Fruit fly (Drosophila melanogaster) whole organism, adult: ENCODE data around the gene CG5381.

ENCODE experiments used
- CG14711 ChIP-seq: fragments of 200-800 bp; sonication (Bioruptor generic); optimal IDR thresholded peaks from 2 replicates; lab custom pipeline; 2018; ENCODE audit warnings: missing biosample characterization, mild to moderate bottlenecking, missing genetic modification characterization, moderate library complexity
- CG33017 ChIP-seq: fragments of 200-800 bp; sonication (Bioruptor generic); optimal IDR thresholded peaks from 2 replicates; lab custom pipeline; 2018; ENCODE audit warnings: missing biosample characterization, mild to moderate bottlenecking, missing genetic modification characterization, moderate library complexity
- Crg-1 ChIP-seq: fragments of 200-800 bp; sonication (Bioruptor generic); optimal IDR thresholded peaks from 2 replicates; lab custom pipeline; 2016; ENCODE audit warnings: missing biosample characterization, missing genetic modification characterization
- kay ChIP-seq: fragments of 200-800 bp; sonication (Bioruptor generic); peaks from one replicate; lab custom pipeline; 2016; ENCODE audit warnings: missing biosample characterization, missing genetic modification characterization, borderline replicate concordance
- pad ChIP-seq: fragments of 200-800 bp; sonication (Bioruptor generic); optimal IDR thresholded peaks from 3 replicates; lab custom pipeline; 2017; ENCODE audit warnings: missing biosample characterization, missing genetic modification characterization, mild to moderate bottlenecking, moderate library complexity, missing genetic modification reagents

DNA sequence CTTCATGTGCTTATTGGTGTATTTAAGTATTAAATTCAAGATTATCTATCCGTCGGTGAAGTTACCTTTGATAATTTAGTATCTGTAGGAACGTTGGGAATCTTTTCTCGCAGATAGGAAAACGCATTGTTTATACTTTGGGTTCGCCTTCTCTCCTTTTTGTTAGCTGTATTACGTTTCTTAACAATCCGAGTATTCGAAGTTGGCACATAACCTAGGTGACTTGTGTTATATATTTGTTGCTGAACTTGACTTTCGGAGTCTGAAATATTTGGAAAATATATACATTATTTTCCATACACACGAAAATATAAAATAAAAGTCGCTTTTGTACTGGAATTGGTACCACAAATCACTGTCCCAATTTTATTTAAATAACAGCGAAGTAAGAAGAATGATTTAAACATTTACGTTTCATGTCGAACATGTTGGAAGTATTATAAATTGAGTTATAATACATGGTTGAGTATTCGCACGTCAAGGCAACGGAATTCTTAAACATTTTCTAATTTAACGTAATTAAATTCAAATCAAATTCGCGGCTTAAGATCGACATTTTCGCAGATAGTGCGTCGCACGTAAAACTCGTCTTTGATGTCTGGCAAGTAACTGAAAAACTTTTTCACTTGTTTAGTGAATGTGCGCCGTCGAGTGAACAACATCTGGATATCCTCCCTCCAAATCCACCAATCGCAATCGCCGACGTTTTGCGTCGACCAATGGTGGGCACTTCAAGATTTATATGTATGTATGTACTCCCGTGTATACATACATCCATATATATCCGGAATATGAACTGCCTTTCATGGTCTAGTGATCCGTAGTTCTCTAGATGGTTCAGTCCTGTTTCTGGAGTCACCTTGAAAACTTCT, 27.9 kb downstream of the CG5381 start, which contains the start of gene Hand:
- TF ChIP-seq kay: peak; percentile 93
- no peak for TF ChIP-seq pad (GFP tag; lab: Kevin White, UChicago)
- no peak for TF ChIP-seq CG33017 (tag; lab: Kevin White, UChicago)
- TF ChIP-seq CG14711 (tag; lab: Kevin White, UChicago): no peak
- TF ChIP-seq Crg-1: no peak
